Fruit fly (Drosophila melanogaster) whole organism, embryonic: Measurements from ENCODE around the gene Gale.
A peak's percentile ranks its signal among the peaks of the same experiment; 100 is the strongest.

Experiments used
- Atf6 ChIP-seq: fragments of 200-800 bp; sonication (Bioruptor generic); IDR thresholded peaks from 2 replicates; pipeline ENCODE4 v1.3.6; 2022; ENCODE audit warnings: missing biosample characterization, missing genetic modification characterization
- Blimp-1 ChIP-seq: fragments of 200-800 bp; sonication (Bioruptor generic); optimal IDR thresholded peaks from 3 replicates; lab custom pipeline; 2018; ENCODE audit warnings: missing biosample characterization, missing genetic modification characterization, mild to moderate bottlenecking, moderate library complexity, missing genetic modification reagents
- CG10274 ChIP-seq: fragments of 200-800 bp; sonication (Bioruptor generic); optimal IDR thresholded peaks from 3 replicates; lab custom pipeline; 2017; ENCODE audit warnings: missing biosample characterization, mild to moderate bottlenecking, missing genetic modification characterization
- CG10543 ChIP-seq: fragments of 200-800 bp; sonication (Bioruptor generic); optimal IDR thresholded peaks from 3 replicates; lab custom pipeline; 2017; ENCODE audit warnings: missing biosample characterization, mild to moderate bottlenecking, missing genetic modification characterization, moderate library complexity
- CG11085 ChIP-seq: fragments of 200-800 bp; sonication (Bioruptor generic); IDR thresholded peaks from 2 replicates; pipeline ENCODE4 v1.3.6; 2022; ENCODE audit warnings: missing biosample characterization, missing genetic modification characterization
- CG11398 ChIP-seq: fragments of 200-800 bp; sonication (Bioruptor generic); optimal IDR thresholded peaks from 2 replicates; lab custom pipeline; 2016; ENCODE audit warnings: missing biosample characterization, missing genetic modification characterization
- CG12071 ChIP-seq: fragments of 200-800 bp; sonication (Bioruptor generic); optimal IDR thresholded peaks from 3 replicates; lab custom pipeline; 2018; ENCODE audit warnings: missing biosample characterization, mild to moderate bottlenecking, missing genetic modification characterization
- CG12299 ChIP-seq: fragments of 200-800 bp; sonication (Bioruptor generic); optimal IDR thresholded peaks from 2 replicates; lab custom pipeline; 2018; ENCODE audit warnings: missing biosample characterization, mild to moderate bottlenecking, missing genetic modification characterization
- CG12769 ChIP-seq: fragments of 200-800 bp; sonication (Bioruptor generic); optimal IDR thresholded peaks from 2 replicates; lab custom pipeline; 2019; ENCODE audit warnings: missing biosample characterization, mild to moderate bottlenecking, missing genetic modification characterization, moderate library complexity
- CG12942 ChIP-seq: fragments of 200-800 bp; sonication (Bioruptor generic); optimal IDR thresholded peaks from 3 replicates; lab custom pipeline; 2016; ENCODE audit warnings: missing biosample characterization, missing genetic modification characterization
- CG13775 ChIP-seq: fragments of 200-800 bp; sonication (Bioruptor generic); optimal IDR thresholded peaks from 3 replicates; lab custom pipeline; 2017; ENCODE audit warnings: missing biosample characterization, mild to moderate bottlenecking, missing genetic modification characterization
- CG13894 ChIP-seq: fragments of 200-800 bp; sonication (Bioruptor generic); optimal IDR thresholded peaks from 3 replicates; lab custom pipeline; 2018; ENCODE audit warnings: missing biosample characterization, mild to moderate bottlenecking, missing genetic modification characterization, moderate library complexity
- CG14860 ChIP-seq: fragments of 200-800 bp; sonication (Bioruptor generic); IDR thresholded peaks from 3 replicates; pipeline ENCODE4 v1.3.6; 2022; ENCODE audit warnings: missing biosample characterization, missing genetic modification characterization; ENCODE audit not compliant: partially characterized antibody
- CG15479 ChIP-seq: fragments of 200-800 bp; sonication (Bioruptor generic); optimal IDR thresholded peaks from 3 replicates; lab custom pipeline; 2019; ENCODE audit warnings: missing biosample characterization, mild to moderate bottlenecking, missing genetic modification characterization, moderate library complexity
- CG1603 ChIP-seq: fragments of 200-800 bp; sonication (Bioruptor generic); optimal IDR thresholded peaks from 2 replicates; lab custom pipeline; 2019; ENCODE audit warnings: missing biosample characterization, mild to moderate bottlenecking, missing genetic modification characterization, moderate library complexity
- CG18262 ChIP-seq: fragments of 200-800 bp; optimal IDR thresholded peaks from 3 replicates; lab custom pipeline; 2019; ENCODE audit warnings: missing biosample characterization, mild to moderate bottlenecking, missing genetic modification characterization, moderate library complexity
- CG2116 ChIP-seq: fragments of 200-800 bp; sonication (Bioruptor generic); optimal IDR thresholded peaks from 3 replicates; lab custom pipeline; 2018; ENCODE audit warnings: missing biosample characterization, mild to moderate bottlenecking, missing genetic modification characterization
- CG31388 ChIP-seq: fragments of 200-800 bp; sonication (Bioruptor generic); optimal IDR thresholded peaks from 2 replicates; lab custom pipeline; 2016; ENCODE audit warnings: missing biosample characterization, missing genetic modification characterization
- CG3838 ChIP-seq: fragments of 200-800 bp; sonication (Bioruptor generic); optimal IDR thresholded peaks from 3 replicates; lab custom pipeline; 2016; ENCODE audit warnings: missing biosample characterization, missing genetic modification characterization
- CG4360 ChIP-seq: fragments of 200-800 bp; sonication (Bioruptor generic); IDR thresholded peaks from 2 replicates; pipeline ENCODE4 v1.3.6; 2022; ENCODE audit warnings: missing biosample characterization, missing genetic modification characterization
- CG4820 ChIP-seq: fragments of 200-800 bp; sonication (Bioruptor generic); optimal IDR thresholded peaks from 3 replicates; lab custom pipeline; 2016; ENCODE audit warnings: missing biosample characterization, missing genetic modification characterization
- CG7372 ChIP-seq: fragments of 200-800 bp; sonication (Bioruptor generic); IDR thresholded peaks from 2 replicates; pipeline ENCODE4 v1.3.6; 2022; ENCODE audit warnings: missing biosample characterization, missing genetic modification characterization
- CG9215 ChIP-seq: fragments of 200-800 bp; sonication (Bioruptor generic); IDR thresholded peaks from 2 replicates; pipeline ENCODE4 v1.3.6; 2022; ENCODE audit warnings: missing biosample characterization, missing genetic modification characterization
- CG9876 ChIP-seq: fragments of 200-800 bp; sonication (Bioruptor generic); optimal IDR thresholded peaks from 2 replicates; lab custom pipeline; 2016; ENCODE audit warnings: missing biosample characterization, missing genetic modification characterization
- Dbx ChIP-seq: fragments of 200-800 bp; sonication (Bioruptor generic); IDR thresholded peaks from 3 replicates; pipeline ENCODE4 v1.3.6; 2022; ENCODE audit warnings: missing biosample characterization, missing genetic modification characterization
- Dek ChIP-seq: fragments of 200-800 bp; sonication (Bioruptor generic); optimal IDR thresholded peaks from 3 replicates; lab custom pipeline; 2019; ENCODE audit warnings: missing biosample characterization, mild to moderate bottlenecking, missing genetic modification characterization, moderate library complexity
- Dll ChIP-seq: fragments of 200-800 bp; sonication (Bioruptor generic); IDR thresholded peaks from 4 replicates; pipeline ENCODE4 v1.3.6; 2022; ENCODE audit warnings: missing biosample characterization, missing genetic modification characterization; ENCODE audit not compliant: partially characterized antibody
- Hsf ChIP-seq: fragments of 200-800 bp; sonication (Bioruptor generic); optimal IDR thresholded peaks from 3 replicates; lab custom pipeline; 2016; ENCODE audit warnings: missing biosample characterization, missing genetic modification characterization
- NFAT ChIP-seq: fragments of 200-800 bp; sonication (Bioruptor generic); IDR thresholded peaks from 2 replicates; pipeline ENCODE4 v1.3.6; 2022; ENCODE audit warnings: missing biosample characterization, missing genetic modification characterization
- Side ChIP-seq: fragments of 200-800 bp; sonication (Bioruptor generic); optimal IDR thresholded peaks from 2 replicates; lab custom pipeline; 2016; ENCODE audit warnings: missing biosample characterization, missing genetic modification characterization
- Sry-δ ChIP-seq: fragments of 200-800 bp; sonication (Bioruptor generic); optimal IDR thresholded peaks from 2 replicates; lab custom pipeline; 2016; ENCODE audit warnings: missing biosample characterization, missing genetic modification characterization
- TFAM ChIP-seq: fragments of 200-800 bp; sonication (Bioruptor generic); optimal IDR thresholded peaks from 2 replicates; lab custom pipeline; 2017; ENCODE audit warnings: missing biosample characterization, missing genetic modification characterization, inconsistent platforms
- Trl ChIP-seq, 3 experiments: fragments of >200 bp in 2 of 3; fragments of 200-800 bp in 1 of 3; sonication (Bioruptor generic) in 1 of 3; optimal IDR thresholded peaks; 2 replicates in 1 of 3; 3 replicates in 2 of 3; lab custom pipeline; 2016 to 2017; ENCODE audit warnings: missing biosample characterization in 1 of 3, missing genetic modification characterization in 1 of 3
- ac ChIP-seq: fragments of 200-800 bp; sonication (Bioruptor generic); optimal IDR thresholded peaks from 3 replicates; lab custom pipeline; 2017; ENCODE audit warnings: missing biosample characterization, mild to moderate bottlenecking, missing genetic modification characterization
- caup ChIP-seq: fragments of 200-800 bp; sonication (Bioruptor generic); optimal IDR thresholded peaks from 3 replicates; lab custom pipeline; 2017; ENCODE audit warnings: missing biosample characterization, mild to moderate bottlenecking, missing genetic modification characterization, moderate library complexity; ENCODE audit not compliant: severe bottlenecking
- dysf ChIP-seq: fragments of 200-800 bp; sonication (Bioruptor generic); IDR thresholded peaks from 3 replicates; pipeline ENCODE4 v1.3.6; 2022; ENCODE audit warnings: missing biosample characterization, missing genetic modification characterization
- ems ChIP-seq: fragments of 200-800 bp; sonication (Bioruptor generic); optimal IDR thresholded peaks from 3 replicates; lab custom pipeline; 2016; ENCODE audit warnings: missing biosample characterization, missing genetic modification characterization
- fd3F ChIP-seq: fragments of 200-800 bp; sonication (Bioruptor generic); optimal IDR thresholded peaks from 2 replicates; lab custom pipeline; 2018; ENCODE audit warnings: missing biosample characterization, mild to moderate bottlenecking, missing genetic modification characterization, moderate library complexity
- jigr1 ChIP-seq: fragments of 200-800 bp; sonication (Bioruptor generic); IDR thresholded peaks from 3 replicates; pipeline ENCODE4 v1.3.6; 2022; ENCODE audit warnings: missing biosample characterization, missing genetic modification characterization
- odd ChIP-seq: fragments of 200-800 bp; sonication (Bioruptor generic); optimal IDR thresholded peaks from 2 replicates; lab custom pipeline; 2017; ENCODE audit warnings: missing biosample characterization, mild to moderate bottlenecking, missing genetic modification characterization
- otp ChIP-seq: fragments of 200-800 bp; sonication (Bioruptor generic); IDR thresholded peaks from 3 replicates; pipeline ENCODE4, ENCODE4 v1.3.6; 2022; ENCODE audit warnings: missing biosample characterization, missing genetic modification characterization
- salm ChIP-seq: fragments of 200-800 bp; sonication (Bioruptor generic); optimal IDR thresholded peaks from 2 replicates; lab custom pipeline; 2018; ENCODE audit warnings: missing biosample characterization, mild to moderate bottlenecking, missing genetic modification characterization
- sens-2 ChIP-seq: fragments of 200-800 bp; sonication (Bioruptor generic); IDR thresholded peaks from 2 replicates; pipeline ENCODE4 v1.3.6; 2022; ENCODE audit warnings: missing biosample characterization, missing genetic modification characterization
- sisA ChIP-seq: fragments of 200-800 bp; sonication (Bioruptor generic); IDR thresholded peaks from 2 replicates; pipeline ENCODE4 v1.3.6; 2022; ENCODE audit warnings: missing biosample characterization, missing genetic modification characterization
- sob ChIP-seq: fragments of 200-800 bp; sonication (Bioruptor generic); IDR thresholded peaks from 2 replicates; pipeline ENCODE4 v1.3.6; 2022; ENCODE audit warnings: missing biosample characterization, missing genetic modification characterization
- sug ChIP-seq: fragments of 200-800 bp; optimal IDR thresholded peaks from 2 replicates; lab custom pipeline; 2019; ENCODE audit warnings: missing biosample characterization, mild to moderate bottlenecking, missing genetic modification characterization, moderate library complexity
- tll ChIP-seq, 2 experiments: fragments of 200-800 bp in 1 of 2; fragments of >200 bp in 1 of 2; sonication (Bioruptor generic) in 1 of 2; optimal IDR thresholded peaks; 2 replicates each; lab custom pipeline; 2017 to 2019; ENCODE audit warnings: missing biosample characterization in 2 of 2, missing genetic modification characterization in 2 of 2, mild to moderate bottlenecking in 1 of 2, moderate library complexity in 1 of 2
- tna ChIP-seq: fragments of 200-800 bp; sonication (Bioruptor generic); IDR thresholded peaks from 2 replicates; pipeline ENCODE4 v1.3.6; 2022; ENCODE audit warnings: missing biosample characterization, missing genetic modification characterization; ENCODE audit not compliant: partially characterized antibody
- twi ChIP-seq: fragments of 200-800 bp; optimal IDR thresholded peaks from 2 replicates; lab custom pipeline; 2019; ENCODE audit warnings: missing biosample characterization, mild to moderate bottlenecking, missing genetic modification characterization, moderate library complexity
- wek ChIP-seq: fragments of 200-800 bp; sonication (Bioruptor generic); optimal IDR thresholded peaks from 3 replicates; lab custom pipeline; 2018; ENCODE audit warnings: missing biosample characterization, mild to moderate bottlenecking, missing genetic modification characterization, moderate library complexity

Gene Gale

dm6 chr3L:636434-636833 is 11.9 kb upstream of the Gale start (continued):
- TF ChIP-seq CG4360 (GFP tag; lab: Robert Waterston, UW) (no peak), odd (no peak), CG12769 (peak; percentile 53), wek (GFP tag; lab: Kevin White, UChicago) (no peak), otp (GFP tag; lab: Robert Waterston, UW) (peak; percentile 78; the same call in 2 of the 3 replicates), CG11085 (GFP tag; lab: Robert Waterston, UW) (0 out of 2 replicates have a peak, but pooled peaks have one; percentile 21), sisA (GFP tag; lab: Robert Waterston, UW) (peak; percentile 72), sug (tag; lab: Kevin White, UChicago) (no peak), CG10274 (GFP tag; lab: Kevin White, UChicago) (no peak), Dek (tag; lab: Kevin White, UChicago) (no peak), Dll (GFP tag; lab: Robert Waterston, UW) (no peak), CG14860 (GFP tag; lab: Robert Waterston, UW) (0 out of 3 replicates have a peak, but pooled peaks have one; percentile 27), Hsf (GFP tag; lab: Kevin White, UChicago) (peak; percentile 57), ems (GFP tag; lab: Kevin White, UChicago) (peak; percentile 35), sob (GFP tag; lab: Robert Waterston, UW) (peak; percentile 21; the same call in 1 of the 2 replicates), Side (no peak), CG13894 (no peak), TFAM (GFP tag; lab: Kevin White, UChicago) (no peak), NFAT (GFP tag; lab: Robert Waterston, UW) (no peak), CG12071 (GFP tag; lab: Kevin White, UChicago) (peak; percentile 60), CG7372 (GFP tag; lab: Robert Waterston, UW) (no peak), CG9876 (GFP tag; lab: Kevin White, UChicago) (no peak), CG3838 (GFP tag; lab: Kevin White, UChicago) (peak; percentile 20), fd3F (GFP tag; lab: Kevin White, UChicago) (no peak), caup (GFP tag; lab: Kevin White, UChicago) (peak; percentile 1), twi (tag; lab: Kevin White, UChicago) (peak; percentile 2), CG9215 (no peak), CG18262 (peak; percentile 75), CG11398 (no peak), salm (tag; lab: Kevin White, UChicago) (peak; percentile 59), CG12299 (tag; lab: Kevin White, UChicago) (no peak), Dbx (GFP tag; lab: Robert Waterston, UW) (no peak), CG12942 (GFP tag; lab: Kevin White, UChicago) (peak; percentile 27), CG1603 (tag; lab: Kevin White, UChicago) (peak; percentile 91), ac (GFP tag; lab: Kevin White, UChicago) (peak; percentile 28), Blimp-1 (GFP tag; lab: Kevin White, UChicago) (peak; percentile 84), dysf (GFP tag; lab: Robert Waterston, UW) (peak; percentile 62; the same call in 2 of the 3 replicates), sens-2 (GFP tag; lab: Robert Waterston, UW) (0 out of 2 replicates have a peak, but pooled peaks have one; percentile 51), Trl (optimal IDR thresholded peaks at IDR 0.05; lab: Kevin White, UChicago) (no peak), Trl (GFP tag; optimal IDR thresholded peaks at IDR 0.05; lab: Kevin White, UChicago) (peak; percentile 30), CG4820 (GFP tag; lab: Kevin White, UChicago) (peak; percentile 71), CG2116 (GFP tag; lab: Kevin White, UChicago) (peak; percentile 23), tll (GFP tag; optimal IDR thresholded peaks at IDR 0.05; lab: Kevin White, UChicago) (no peak), CG15479 (GFP tag; lab: Kevin White, UChicago) (no peak), jigr1 (GFP tag; lab: Robert Waterston, UW) (0 out of 3 replicates have a peak, but pooled peaks have one; percentile 16), Atf6 (peak; percentile 59), tna (no peak), Sry-δ (no peak), CG13775 (GFP tag; lab: Kevin White, UChicago) (peak; percentile 34), CG31388 (GFP tag; lab: Kevin White, UChicago) (peak; percentile 1), CG10543 (GFP tag; lab: Kevin White, UChicago) (no peak)
